Worm (Caenorhabditis elegans) whole organism, L2 larva: ENCODE measurements around the gene lin-33.

Experiments
- lin-13 ChIP-seq: fragments of 150-350 bp; optimal IDR thresholded peaks from 2 replicates; lab custom pipeline; 2014; ENCODE audit warnings: missing biosample characterization, missing genetic modification reagents, missing genetic modification characterization
- nhr-10 ChIP-seq: sonication (generic microtip); optimal IDR thresholded peaks from 2 replicates; lab custom pipeline; 2017; ENCODE audit warnings: missing biosample characterization, missing genetic modification characterization
- nhr-12 ChIP-seq: fragments of 150-350 bp; optimal IDR thresholded peaks from 2 replicates; lab custom pipeline; 2014; ENCODE audit warnings: missing biosample characterization, missing genetic modification characterization
- snpc-4 ChIP-seq: fragments of 150-350 bp; optimal IDR thresholded peaks from 2 replicates; lab custom pipeline; 2014; ENCODE audit warnings: missing biosample characterization, missing genetic modification characterization

DNA sequence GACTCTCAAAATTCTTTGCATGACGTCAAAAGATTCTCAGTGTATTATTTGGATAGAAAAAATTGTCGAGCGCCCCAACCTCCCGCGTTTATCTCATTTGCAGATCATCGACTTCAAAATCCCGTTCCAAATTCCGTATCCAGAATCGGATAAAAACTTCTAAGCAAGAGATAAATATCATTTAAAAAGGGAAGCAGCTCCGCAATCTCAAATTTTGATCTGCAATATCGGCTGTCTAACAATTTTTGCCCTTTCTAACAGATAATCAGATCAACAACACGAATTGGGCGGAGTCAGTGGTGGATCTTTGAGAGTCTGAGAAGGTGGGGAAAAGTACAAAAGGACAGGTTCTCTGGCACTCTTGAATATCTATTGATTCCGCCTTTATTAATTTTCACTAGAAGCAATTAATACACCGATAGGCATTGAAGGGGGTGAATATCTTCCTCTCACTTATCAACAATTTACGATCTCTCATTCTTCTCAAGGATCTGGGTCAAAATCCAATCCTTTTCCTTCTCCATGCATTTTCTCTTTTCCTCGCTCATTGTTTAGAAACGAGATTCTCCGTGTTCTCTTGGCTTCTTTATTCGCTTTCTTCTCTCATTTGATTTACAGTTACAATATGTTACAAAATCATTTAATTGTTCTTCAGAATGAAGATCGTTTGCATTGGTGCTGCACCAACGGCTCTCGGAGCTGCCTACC, 45.1 kb upstream of the lin-33 start, which contains the start of gene glf-1:
- no peak for TF ChIP-seq nhr-10
- TF ChIP-seq nhr-12 = no peak
- no peak for TF ChIP-seq lin-13 (GFP tag; lab: Kevin White, UChicago)
- TF ChIP-seq snpc-4 (tag; lab: Kevin White, UChicago) = no peak
